Worm (Caenorhabditis elegans) whole organism, L3 larva: Measurements from ENCODE around the gene C03A3.2.

Experiments used
- R02D3.7 ChIP-seq: fragments of 150-350 bp; optimal IDR thresholded peaks from 2 replicates; lab custom pipeline; 2014; ENCODE audit warnings: missing biosample characterization, missing genetic modification characterization
- ZK546.5 ChIP-seq: sonication (generic microtip); optimal IDR thresholded peaks from 2 replicates; lab custom pipeline; 2017; ENCODE audit warnings: missing biosample characterization, missing genetic modification characterization
- aly-2 ChIP-seq: fragments of 150-350 bp; optimal IDR thresholded peaks from 2 replicates; lab custom pipeline; 2014; ENCODE audit warnings: missing biosample characterization, missing genetic modification characterization
- ama-1 ChIP-seq: fragments of 150-350 bp; optimal IDR thresholded peaks from 2 replicates; lab custom pipeline; 2018
- ceh-16 ChIP-seq: sonication (generic microtip); optimal IDR thresholded peaks from 2 replicates; lab custom pipeline; 2017; ENCODE audit warnings: missing biosample characterization, missing genetic modification characterization
- ceh-28 ChIP-seq: fragments of 150-350 bp; optimal IDR thresholded peaks from 2 replicates; lab custom pipeline; 2014; ENCODE audit warnings: missing biosample characterization, missing genetic modification reagents, missing genetic modification characterization
- daf-12 ChIP-seq: fragments of 150-350 bp; optimal IDR thresholded peaks from 2 replicates; lab custom pipeline; 2014; ENCODE audit warnings: missing biosample characterization, missing genetic modification reagents, missing genetic modification characterization
- egl-27 ChIP-seq: sonication (generic microtip); optimal IDR thresholded peaks from 4 replicates; lab custom pipeline; 2017; ENCODE audit warnings: missing biosample characterization, missing genetic modification reagents, missing genetic modification characterization
- egl-5 ChIP-seq: fragments of 150-350 bp; optimal IDR thresholded peaks from 2 replicates; lab custom pipeline; 2017; ENCODE audit warnings: missing biosample characterization, missing genetic modification reagents, missing genetic modification characterization, inconsistent platforms
- elt-3 ChIP-seq, 3 experiments: fragments of 150-350 bp in 1 of 3; sonication (generic microtip) in 2 of 3; optimal IDR thresholded peaks; 2 replicates in 2 of 3; 4 replicates in 1 of 3; lab custom pipeline; 2014 to 2017; ENCODE audit warnings: missing biosample characterization in 3 of 3, missing genetic modification characterization in 3 of 3
- eor-1 ChIP-seq, 2 experiments: fragments of 150-350 bp; optimal IDR thresholded peaks; 2 replicates each; lab custom pipeline; 2014 to 2018; ENCODE audit warnings: missing biosample characterization in 2 of 2, missing genetic modification characterization in 2 of 2
- fkh-2 ChIP-seq: fragments of 150-350 bp; optimal IDR thresholded peaks from 2 replicates; lab custom pipeline; 2014; ENCODE audit warnings: missing biosample characterization, missing genetic modification reagents, missing genetic modification characterization
- fos-1 ChIP-seq: fragments of 150-350 bp; optimal IDR thresholded peaks from 2 replicates; lab custom pipeline; 2014; ENCODE audit warnings: missing biosample characterization, missing genetic modification characterization
- hmg-11 ChIP-seq: sonication (generic microtip); optimal IDR thresholded peaks from 2 replicates; lab custom pipeline; 2016; ENCODE audit warnings: missing genetic modification characterization, missing compliant biosample characterization
- jun-1 ChIP-seq: fragments of 150-350 bp; optimal IDR thresholded peaks from 2 replicates; lab custom pipeline; 2014; ENCODE audit warnings: missing biosample characterization, missing genetic modification reagents, missing genetic modification characterization
- lin-15B ChIP-seq: fragments of 150-350 bp; optimal IDR thresholded peaks from 2 replicates; lab custom pipeline; 2014; ENCODE audit warnings: missing biosample characterization, missing genetic modification characterization
- lin-39 ChIP-seq: fragments of 150-350 bp; optimal IDR thresholded peaks from 2 replicates; lab custom pipeline; 2018; ENCODE audit warnings: missing biosample characterization, missing genetic modification reagents, missing genetic modification characterization
- lsy-12 ChIP-seq: sonication (generic microtip); optimal IDR thresholded peaks from 2 replicates; lab custom pipeline; 2016; ENCODE audit warnings: mild to moderate bottlenecking, missing genetic modification characterization, missing compliant biosample characterization
- mdl-1 ChIP-seq: fragments of 150-350 bp; optimal IDR thresholded peaks from 2 replicates; lab custom pipeline; 2014; ENCODE audit warnings: missing biosample characterization, missing genetic modification characterization
- nfya-1 ChIP-seq: sonication (generic microtip); optimal IDR thresholded peaks from 2 replicates; lab custom pipeline; 2017; ENCODE audit warnings: missing genetic modification characterization, mild to moderate bottlenecking, missing compliant biosample characterization, antibody characterized with exemption, moderate library complexity; ENCODE audit not compliant: insufficient read depth
- nhr-11 ChIP-seq: fragments of 150-350 bp; optimal IDR thresholded peaks from 2 replicates; lab custom pipeline; 2014; ENCODE audit warnings: missing biosample characterization, missing genetic modification characterization
- nhr-25 ChIP-seq: sonication (generic microtip); optimal IDR thresholded peaks from 2 replicates; lab custom pipeline; 2017; ENCODE audit warnings: missing biosample characterization, missing genetic modification characterization
- nhr-28 ChIP-seq: fragments of 150-350 bp; optimal IDR thresholded peaks from 2 replicates; lab custom pipeline; 2014; ENCODE audit warnings: missing biosample characterization, missing genetic modification characterization
- nhr-43 ChIP-seq: sonication (generic microtip); optimal IDR thresholded peaks from 2 replicates; lab custom pipeline; 2016; ENCODE audit warnings: mild to moderate bottlenecking, missing genetic modification characterization, missing compliant biosample characterization; ENCODE audit not compliant: poor library complexity, severe bottlenecking
- nhr-67 ChIP-seq: fragments of 150-350 bp; optimal IDR thresholded peaks from 2 replicates; lab custom pipeline; 2014; ENCODE audit warnings: missing biosample characterization, missing genetic modification characterization
- pha-4 ChIP-seq: fragments of 150-350 bp; optimal IDR thresholded peaks from 2 replicates; lab custom pipeline; 2014; ENCODE audit warnings: missing biosample characterization, missing genetic modification reagents, missing genetic modification characterization
- pqm-1 ChIP-seq: fragments of 150-350 bp; optimal IDR thresholded peaks from 2 replicates; lab custom pipeline; 2017; ENCODE audit warnings: missing biosample characterization, missing genetic modification characterization, inconsistent platforms
- sea-2 ChIP-seq: fragments of 150-350 bp; sonication (generic microtip); optimal IDR thresholded peaks from 4 replicates; lab custom pipeline; 2014; ENCODE audit warnings: missing biosample characterization, missing genetic modification reagents, missing genetic modification characterization
- snpc-4 ChIP-seq: fragments of 150-350 bp; optimal IDR thresholded peaks from 2 replicates; lab custom pipeline; 2014; ENCODE audit warnings: missing biosample characterization, missing genetic modification characterization
- tbx-2 ChIP-seq: sonication (generic microtip); optimal IDR thresholded peaks from 2 replicates; lab custom pipeline; 2016; ENCODE audit warnings: mild to moderate bottlenecking, missing genetic modification characterization, missing compliant biosample characterization
- unc-39 ChIP-seq: sonication (generic microtip); optimal IDR thresholded peaks from 4 replicates; lab custom pipeline; 2017; ENCODE audit warnings: missing biosample characterization, missing genetic modification characterization
- unc-62 ChIP-seq: fragments of 150-350 bp; sonication (generic microtip); optimal IDR thresholded peaks from 4 replicates; lab custom pipeline; 2014; ENCODE audit warnings: missing biosample characterization, missing genetic modification reagents, missing genetic modification characterization
- zag-1 ChIP-seq: fragments of 150-350 bp; optimal IDR thresholded peaks from 2 replicates; lab custom pipeline; 2014; ENCODE audit warnings: missing biosample characterization, missing genetic modification characterization
- ztf-11 ChIP-seq: fragments of 150-350 bp; optimal IDR thresholded peaks from 2 replicates; lab custom pipeline; 2014; ENCODE audit warnings: missing biosample characterization, missing genetic modification characterization

C03A3.2 gene

ce11 chrX:11305773-11306172, 43.1 kb downstream of the C03A3.2 start, which contains the start of gene F08G12.1:
Gene F08G12.1, minus strand, starts transcription at chrX:11305873.
- TF ChIP-seq zag-1 (tag; lab: Kevin White, UChicago) (no peak), lin-39 (tag; lab: Kevin White, UChicago) (no peak), fkh-2 (no peak), nfya-1 (tag; lab: Kevin White, UChicago) (no peak), egl-27 (tag; lab: Kevin White, UChicago) (no peak), nhr-28 (tag; lab: Kevin White, UChicago) (no peak), snpc-4 (tag; lab: Kevin White, UChicago) (no peak), mdl-1 (tag; lab: Kevin White, UChicago) (no peak), jun-1 (no peak), lsy-12 (no peak)

ce11 chrX:11307056-11307455, 44.4 kb downstream of the C03A3.2 start, which contains the start of gene vhl-1:
Gene vhl-1, plus strand, starts transcription at chrX:11307356.
- TF ChIP-seq nhr-67 (no peak), sea-2 (GFP tag; lab: Kevin White, UChicago) (no peak), hmg-11 (tag; lab: Kevin White, UChicago) (no peak), tbx-2 (tag; lab: Kevin White, UChicago) (no peak), egl-27 (tag; lab: Kevin White, UChicago) (no peak), unc-62 (GFP tag; lab: Kevin White, UChicago) (no peak), unc-39 (tag; lab: Kevin White, UChicago) (no peak), ZK546.5 (tag; lab: Kevin White, UChicago) (no peak), nhr-11 (tag; lab: Kevin White, UChicago) (no peak), lin-39 (tag; lab: Kevin White, UChicago) (no peak), snpc-4 (tag; lab: Kevin White, UChicago) (no peak), nhr-25 (tag; lab: Kevin White, UChicago) (no peak), fos-1 (no peak), ztf-11 (no peak), ceh-28 (tag; lab: Kevin White, UChicago) (no peak), elt-3 (tag; optimal IDR thresholded peaks at IDR 0.05; lab: Kevin White, UChicago) (no peak), daf-12 (tag; lab: Kevin White, UChicago) (no peak), nhr-28 (tag; lab: Kevin White, UChicago) (no peak)

- TF ChIP-seq pha-4 (tag; lab: Kevin White, UChicago) (peak; percentile 57), egl-5 (peak; percentile 0), pqm-1 (tag; lab: Kevin White, UChicago) (peak; percentile 10), daf-12 (tag; lab: Kevin White, UChicago) (no peak), nhr-43 (no peak)
Observed at ce11 chrX:11310285-11310838, 47.7 kb downstream of the C03A3.2 start, which contains the start of gene F08G12.5. Gene F08G12.5, minus strand, starts transcription at chrX:11310285.

ce11 chrX:11315392-11315791, 52.7 kb downstream of the C03A3.2 start, which contains the start of gene F08G12.11:
Gene F08G12.11, minus strand, starts transcription at chrX:11315572.
- no peak for TF ChIP-seq nhr-11 (tag; lab: Kevin White, UChicago)
- TF ChIP-seq aly-2 = no peak
- no peak for TF ChIP-seq ama-1
- no peak for TF ChIP-seq eor-1 (tag; optimal IDR thresholded peaks at IDR 0.05; lab: Kevin White, UChicago)
- no peak for TF ChIP-seq fkh-2
- no peak for TF ChIP-seq egl-27 (tag; lab: Kevin White, UChicago)
- no peak for TF ChIP-seq lin-15B (tag; lab: Kevin White, UChicago)
- TF ChIP-seq R02D3.7 (tag; lab: Kevin White, UChicago) = no peak
- no peak for TF ChIP-seq nhr-43
- TF ChIP-seq jun-1 = no peak
- TF ChIP-seq pqm-1 (tag; lab: Kevin White, UChicago) = no peak
- no peak for TF ChIP-seq unc-62 (GFP tag; lab: Kevin White, UChicago)
- TF ChIP-seq lsy-12 = no peak
- TF ChIP-seq lin-39 (tag; lab: Kevin White, UChicago) = no peak
- TF ChIP-seq zag-1 (tag; lab: Kevin White, UChicago) = no peak
- TF ChIP-seq elt-3 (tag; optimal IDR thresholded peaks at IDR 0.05; lab: Kevin White, UChicago) = no peak
- TF ChIP-seq pha-4 (tag; lab: Kevin White, UChicago) = no peak
- TF ChIP-seq ceh-16 = no peak
- no peak for TF ChIP-seq daf-12 (tag; lab: Kevin White, UChicago)
